Worm (Caenorhabditis elegans) whole organism, mixed stage, embryonic: Measurements from ENCODE around the gene nhr-157.

Experiments
- ceh-43 ChIP-seq: fragments of 200-800 bp; sonication (Bioruptor generic); optimal IDR thresholded peaks from 2 replicates; lab custom pipeline; 2018; ENCODE audit warnings: mild to moderate bottlenecking, missing genetic modification characterization, moderate library complexity, missing compliant biosample characterization
- elt-3 ChIP-seq: fragments of 150-350 bp; optimal IDR thresholded peaks from 2 replicates; lab custom pipeline; 2014; ENCODE audit warnings: missing biosample characterization, missing genetic modification characterization
- lin-13 ChIP-seq: fragments of 150-350 bp; optimal IDR thresholded peaks from 2 replicates; lab custom pipeline; 2014; ENCODE audit warnings: missing biosample characterization, missing genetic modification characterization
- lsy-2 ChIP-seq: fragments of 150-350 bp; optimal IDR thresholded peaks from 2 replicates; lab custom pipeline; 2014; ENCODE audit warnings: missing biosample characterization, missing genetic modification characterization
- mep-1 ChIP-seq: fragments of 150-350 bp; optimal IDR thresholded peaks from 2 replicates; lab custom pipeline; 2017; ENCODE audit warnings: missing biosample characterization, missing genetic modification reagents, missing genetic modification characterization, inconsistent platforms
- mls-2 ChIP-seq: sonication (generic microtip); optimal IDR thresholded peaks from 2 replicates; lab custom pipeline; 2016; ENCODE audit warnings: mild to moderate bottlenecking, missing genetic modification characterization, moderate library complexity, missing compliant biosample characterization
- nhr-28 ChIP-seq: fragments of 150-350 bp; optimal IDR thresholded peaks from 2 replicates; lab custom pipeline; 2014; ENCODE audit warnings: missing biosample characterization, missing genetic modification characterization
- nhr-76 ChIP-seq: sonication (generic microtip); optimal IDR thresholded peaks from 2 replicates; lab custom pipeline; 2017; ENCODE audit warnings: missing biosample characterization, missing genetic modification characterization
- sem-2 ChIP-seq: fragments of 200-800 bp; sonication (Bioruptor generic); optimal IDR thresholded peaks from 2 replicates; lab custom pipeline; 2018; ENCODE audit warnings: mild to moderate bottlenecking, missing genetic modification characterization, missing compliant biosample characterization
- unc-120 ChIP-seq: sonication (generic microtip); optimal IDR thresholded peaks from 2 replicates; lab custom pipeline; 2017; ENCODE audit warnings: missing genetic modification characterization, missing compliant biosample characterization; ENCODE audit not compliant: poor library complexity, severe bottlenecking
- unc-62 ChIP-seq: fragments of 150-350 bp; optimal IDR thresholded peaks from 2 replicates; lab custom pipeline; 2014; ENCODE audit warnings: missing biosample characterization, missing genetic modification reagents, missing genetic modification characterization
- ztf-11 ChIP-seq: fragments of 150-350 bp; optimal IDR thresholded peaks from 2 replicates; lab custom pipeline; 2014; ENCODE audit warnings: missing biosample characterization, missing genetic modification characterization

DNA sequence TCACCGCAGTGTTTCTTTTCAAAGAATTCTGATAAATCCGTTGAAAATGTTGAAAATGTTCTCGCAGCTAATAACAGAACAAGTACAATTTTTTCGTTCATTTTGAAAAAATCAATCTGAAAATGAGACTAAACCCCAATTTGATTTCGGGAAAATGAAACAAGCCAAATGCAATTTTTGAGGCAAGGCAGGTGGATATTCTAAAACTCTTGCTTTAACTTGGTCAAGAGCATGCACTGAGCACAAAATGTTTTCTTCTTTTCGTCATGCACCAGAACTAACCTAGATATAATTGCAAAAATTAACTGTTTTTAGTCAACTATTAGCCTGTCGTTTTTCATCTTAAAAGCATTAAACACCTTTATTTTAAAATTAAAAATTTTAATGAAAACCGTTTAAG is 31.3 kb upstream of the nhr-157 start, which contains the start of gene irld-22:
- no peak for TF ChIP-seq mls-2 (tag; lab: Kevin White, UChicago)
- no peak for TF ChIP-seq nhr-28
- TF ChIP-seq lin-13 (tag; lab: Kevin White, UChicago): no peak
- no peak for TF ChIP-seq unc-62 (GFP tag; lab: Kevin White, UChicago)
- TF ChIP-seq ztf-11 (tag; lab: Kevin White, UChicago): no peak
- TF ChIP-seq ceh-43 (GFP tag; lab: Kevin White, UChicago): no peak
- TF ChIP-seq lsy-2: no peak
- no peak for TF ChIP-seq unc-120 (tag; lab: Kevin White, UChicago)
- no peak for TF ChIP-seq elt-3 (tag; lab: Kevin White, UChicago)
- no peak for TF ChIP-seq mep-1 (tag; lab: Kevin White, UChicago)
- TF ChIP-seq sem-2 (GFP tag; lab: Kevin White, UChicago): no peak
- TF ChIP-seq nhr-76 (tag; lab: Kevin White, UChicago): no peak
